Fruit fly (Drosophila melanogaster) whole organism, wandering third instar larva: Measurements from ENCODE around the gene Argl.

ENCODE experiments used
- CG32264 ChIP-seq: fragments of 200-800 bp; sonication (Bioruptor generic); optimal IDR thresholded peaks from 2 replicates; lab custom pipeline; 2016; ENCODE audit warnings: missing biosample characterization, missing genetic modification characterization
- Hr78 ChIP-seq: fragments of >200 bp; optimal IDR thresholded peaks from 2 replicates; lab custom pipeline; 2017; ENCODE audit warnings: missing biosample characterization, missing genetic modification characterization
- Hr83 ChIP-seq: fragments of 200-300 bp; sonication (Bioruptor generic); optimal IDR thresholded peaks from 2 replicates; lab custom pipeline; 2016; ENCODE audit warnings: missing biosample characterization, mild to moderate bottlenecking, missing genetic modification characterization, moderate library complexity; ENCODE audit not compliant: poor library complexity, severe bottlenecking
- N ChIP-seq: fragments of >200 bp; optimal IDR thresholded peaks from 2 replicates; lab custom pipeline; 2018; ENCODE audit warnings: missing biosample characterization, missing external identifiers, missing genetic modification characterization
- foxo ChIP-seq, 2 experiments: fragments of 200-800 bp; sonication (Bioruptor generic); optimal IDR thresholded peaks; 2 replicates in 1 of 2; 3 replicates in 1 of 2; lab custom pipeline; 2016 to 2017; ENCODE audit warnings: missing biosample characterization in 2 of 2, missing genetic modification characterization in 2 of 2
- h ChIP-seq: fragments of 200-800 bp; sonication (Bioruptor generic); optimal IDR thresholded peaks from 3 replicates; lab custom pipeline; 2016; ENCODE audit warnings: missing biosample characterization, mild to moderate bottlenecking, missing genetic modification characterization
- jim ChIP-seq: fragments of 175-275, 200-325 bp; sonication (Bioruptor generic); optimal IDR thresholded peaks from 2 replicates; lab custom pipeline; 2016; ENCODE audit warnings: missing biosample characterization, mild to moderate bottlenecking, missing genetic modification characterization
- pan ChIP-seq: fragments of >200 bp; optimal IDR thresholded peaks from 2 replicates; lab custom pipeline; 2017
- psq ChIP-seq: fragments of 200-800 bp; sonication (Bioruptor generic); optimal IDR thresholded peaks from 3 replicates; lab custom pipeline; 2017; ENCODE audit warnings: missing biosample characterization, mild to moderate bottlenecking, missing genetic modification characterization, moderate library complexity
- sv ChIP-seq: fragments of 200-800 bp; sonication (Bioruptor generic); optimal IDR thresholded peaks from 3 replicates; lab custom pipeline; 2016; ENCODE audit warnings: missing biosample characterization, missing genetic modification characterization
- tai ChIP-seq: sonication (Bioruptor generic); optimal IDR thresholded peaks from 2 replicates; lab custom pipeline; 2016; ENCODE audit warnings: missing biosample characterization, missing genetic modification characterization
- usp ChIP-seq: fragments of >200 bp; optimal IDR thresholded peaks from 2 replicates; lab custom pipeline; 2017; ENCODE audit warnings: missing biosample characterization, missing genetic modification characterization
- woc ChIP-seq: sonication (Bioruptor generic); optimal IDR thresholded peaks from 2 replicates; lab custom pipeline; 2016; ENCODE audit warnings: missing biosample characterization, mild to moderate bottlenecking, missing genetic modification characterization

dm6 chr2L:8951184-8951934 is 9.5 kb upstream of the Argl start, which contains the start of gene C1GalTA:
- TF ChIP-seq Hr78 (no peak), sv (peak; percentile 87), CG32264 (GFP tag; lab: Kevin White, UChicago) (no peak), usp (no peak), Hr83 (GFP tag; lab: Kevin White, UChicago) (no peak), psq (GFP tag; lab: Kevin White, UChicago) (peak; percentile 96), pan (no peak), foxo (GFP tag; optimal IDR thresholded peaks at IDR 0.05; lab: Kevin White, UChicago) (peak in 1 of 2 experiments; percentile 98), h (GFP tag; lab: Kevin White, UChicago) (peak; percentile 88), jim (GFP tag; lab: Kevin White, UChicago) (no peak), woc (GFP tag; lab: Kevin White, UChicago) (peak; percentile 69), N (no peak), tai (GFP tag; lab: Kevin White, UChicago) (peak; percentile 41)
